Worm (Caenorhabditis elegans) whole organism, dauer: Measurements from ENCODE around the gene F32D1.8.

ENCODE experiments used
- unc-62 ChIP-seq: sonication (generic microtip); optimal IDR thresholded peaks from 2 replicates; lab custom pipeline; 2017; ENCODE audit warnings: missing biosample characterization, missing genetic modification reagents, missing genetic modification characterization

F32D1.8 gene

ce11 chrV:4396257-4396656, 18.7 kb upstream of the F32D1.8 start, which contains the start of gene F13A2.3:
F13A2.3 (minus strand) TSS chrV:4396357.
- no peak for TF ChIP-seq unc-62 (GFP tag; lab: Kevin White, UChicago)

DNA sequence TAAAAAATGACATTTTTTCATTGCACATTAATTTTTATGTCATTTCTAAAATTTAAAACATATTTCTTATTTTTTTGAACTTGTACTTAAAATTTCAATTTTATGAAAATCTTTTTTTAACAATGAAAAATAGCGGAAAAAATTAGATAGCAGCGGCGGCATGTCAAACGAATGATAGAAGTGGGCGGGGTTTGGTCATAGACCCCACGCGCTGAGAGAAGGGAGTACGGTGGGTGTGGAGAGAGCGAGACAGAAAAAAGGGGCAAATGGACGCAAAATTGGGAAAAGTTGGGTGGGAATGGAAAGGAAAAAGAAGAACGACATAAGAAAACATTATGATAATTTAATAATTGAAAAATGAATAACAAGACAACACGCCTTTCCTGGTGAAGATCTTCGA, 10.4 kb upstream of the F32D1.8 start:
- TF ChIP-seq unc-62 (GFP tag; lab: Kevin White, UChicago), result no peak

ce11 chrV:4387402-4387801, 9.9 kb upstream of the F32D1.8 start, which contains the start of gene F13A2.9:
F13A2.9 (minus strand) TSS chrV:4387502.
- no peak for TF ChIP-seq unc-62 (GFP tag; lab: Kevin White, UChicago)

DNA sequence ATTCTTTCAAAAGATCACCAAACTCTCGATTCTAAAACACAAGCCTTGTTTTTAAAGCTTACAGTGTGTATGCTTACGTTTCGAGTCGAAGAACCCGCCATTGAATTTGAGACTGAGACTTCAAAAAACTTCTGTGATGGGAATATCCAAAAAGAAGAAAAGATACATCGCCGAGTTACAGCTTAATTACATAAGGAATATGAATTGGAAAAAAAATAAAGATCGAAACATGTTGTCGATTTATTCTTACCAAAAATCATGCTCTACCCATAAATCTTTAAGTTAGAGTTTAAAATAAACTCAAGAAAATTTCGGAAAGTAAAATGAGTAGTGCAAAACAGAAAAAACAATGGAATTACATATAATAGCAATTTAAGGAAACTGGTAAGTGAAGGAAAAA, 8.7 kb upstream of the F32D1.8 start, which contains the start of gene F13A2.10:
Gene F13A2.10, minus strand, starts transcription at position 101 of the 400 bp plus-strand sequence.
- TF ChIP-seq unc-62 (GFP tag; lab: Kevin White, UChicago), result no peak

ce11 chrV:4384482-4384881, 7.0 kb upstream of the F32D1.8 start, which contains the start of gene F13A2.2:
F13A2.2 (minus strand) TSS chrV:4384582.
- no peak for TF ChIP-seq unc-62 (GFP tag; lab: Kevin White, UChicago)

- TF ChIP-seq unc-62 (GFP tag; lab: Kevin White, UChicago), result no peak
Observed at ce11 chrV:4382298-4382697, 4.8 kb upstream of the F32D1.8 start, which contains the start of gene F13A2.1. F13A2.1 (minus strand) TSS chrV:4382398.

DNA sequence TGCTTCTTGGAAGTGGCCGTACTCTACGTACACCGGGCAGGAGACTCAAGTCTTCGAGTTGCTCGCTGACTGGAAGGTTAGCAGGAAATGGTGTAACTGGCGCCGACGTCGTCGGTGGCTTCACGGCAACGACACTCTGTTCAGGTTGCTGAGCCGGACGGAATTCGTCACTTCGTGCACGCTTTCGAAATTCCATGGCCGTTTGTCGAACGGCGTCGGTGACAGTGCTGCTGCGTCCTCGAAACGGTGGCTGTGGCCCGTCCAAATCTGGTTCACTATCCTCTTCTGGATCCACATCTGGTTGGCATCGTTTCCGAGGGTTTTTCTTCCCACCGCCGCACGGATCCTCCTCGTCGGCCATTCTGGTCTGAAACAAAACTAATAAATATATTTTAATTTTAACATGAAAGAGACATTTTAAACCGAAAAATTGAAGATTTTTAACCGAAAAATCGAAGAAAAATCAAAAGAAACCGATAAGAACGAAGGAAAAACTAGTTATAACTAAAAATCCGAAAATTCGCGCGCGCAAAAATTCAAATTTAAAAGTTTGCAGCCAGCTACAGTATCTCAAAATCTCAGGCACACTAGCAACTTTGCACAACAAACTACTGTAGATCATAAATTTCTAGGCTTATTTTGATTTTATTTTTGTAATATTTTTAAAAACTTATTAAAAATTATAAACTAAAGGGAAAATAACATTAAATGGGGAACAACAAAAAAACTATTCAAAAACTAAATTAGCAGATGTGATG, 1.5 kb downstream of the F32D1.8 start, which contains the start of gene F32D1.7:
Gene F32D1.7, minus strand, starts transcription at position 367 of the 758 bp plus-strand sequence.
- TF ChIP-seq unc-62 (GFP tag; lab: Kevin White, UChicago), result no peak

DNA sequence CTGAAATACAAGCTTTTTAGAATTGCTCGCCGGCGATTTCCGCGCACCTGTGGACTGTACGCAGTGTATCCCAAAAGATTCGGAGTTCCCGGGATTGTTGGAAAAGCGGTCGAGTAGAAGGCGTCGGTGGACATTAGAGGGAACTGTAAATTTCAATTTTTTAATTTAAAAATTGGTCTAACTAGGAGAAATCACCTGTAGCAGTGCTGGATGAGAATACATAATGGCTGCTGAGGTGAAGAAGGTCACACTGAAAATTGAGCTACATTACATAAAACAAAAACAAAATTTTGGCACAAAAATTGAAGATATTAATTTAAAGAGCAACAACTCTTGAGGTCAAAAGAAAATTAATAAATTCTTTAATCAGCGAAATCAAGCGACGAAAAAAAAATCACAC, 2.9 kb downstream of the F32D1.8 start, which contains the start of gene neg-1:
Gene neg-1, minus strand, starts transcription at position 250 of the 400 bp plus-strand sequence.
- no peak for TF ChIP-seq unc-62 (GFP tag; lab: Kevin White, UChicago)

ce11 chrV:4373656-4374055, 3.9 kb downstream of the F32D1.8 start:
- TF ChIP-seq unc-62 (GFP tag; lab: Kevin White, UChicago), result no peak

DNA sequence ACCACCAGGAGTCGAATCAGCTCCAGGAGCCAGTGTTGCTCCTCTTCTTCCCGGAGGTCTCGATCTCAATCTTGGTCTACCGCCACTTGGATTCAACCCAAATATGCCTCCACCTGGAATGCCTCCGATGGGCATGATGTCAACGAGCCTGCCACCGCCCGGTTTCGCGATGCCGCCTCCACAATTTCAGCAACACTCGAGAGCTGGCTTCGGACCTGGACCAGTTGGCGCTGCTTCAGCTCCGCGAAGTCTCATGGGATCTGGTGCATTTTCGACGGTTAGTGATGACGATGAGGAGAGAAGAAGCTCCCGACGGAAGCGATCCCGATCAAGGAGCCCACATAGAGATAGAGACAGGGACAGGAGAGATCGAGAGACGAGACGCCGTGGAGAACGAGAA, 4.5 kb downstream of the F32D1.8 start:
- TF ChIP-seq unc-62 (GFP tag; lab: Kevin White, UChicago), result no peak

DNA sequence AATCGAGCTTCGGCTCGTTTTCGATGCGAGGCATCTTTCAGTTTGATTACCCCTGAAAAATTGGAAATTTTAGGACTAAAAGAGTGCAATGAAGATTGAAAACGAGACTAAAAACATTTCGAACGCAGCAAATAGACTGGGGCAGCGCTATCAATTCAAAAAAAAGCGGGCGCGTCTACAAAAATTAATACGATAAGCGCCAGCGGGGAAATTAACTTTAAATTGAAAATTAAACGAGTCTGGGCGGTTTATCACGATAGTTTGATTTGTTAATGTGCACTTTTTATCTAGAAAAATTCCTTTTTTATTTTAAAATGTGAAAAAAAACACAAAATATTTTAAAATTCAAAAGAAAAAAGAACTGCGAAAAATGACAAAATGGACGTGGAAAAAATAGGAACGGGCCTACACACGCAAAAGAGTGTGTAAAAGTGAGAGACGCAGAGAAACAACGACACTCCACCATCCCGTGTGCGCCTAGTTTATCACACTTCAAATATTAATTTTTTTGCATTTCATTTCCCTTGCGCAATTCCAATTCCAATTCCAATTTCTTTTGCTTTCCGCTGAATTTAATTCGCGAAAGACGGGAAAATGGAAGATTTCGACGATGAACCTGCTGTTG, 6.1 kb downstream of the F32D1.8 start, which contains the start of the genes gmpr-1 and fipp-1:
Gene gmpr-1, minus strand, starts transcription at position 75 of the 625 bp plus-strand sequence.
Gene fipp-1, plus strand, starts transcription at position 499 of the 625 bp plus-strand sequence.
- TF ChIP-seq unc-62 (GFP tag; lab: Kevin White, UChicago), result no peak

DNA sequence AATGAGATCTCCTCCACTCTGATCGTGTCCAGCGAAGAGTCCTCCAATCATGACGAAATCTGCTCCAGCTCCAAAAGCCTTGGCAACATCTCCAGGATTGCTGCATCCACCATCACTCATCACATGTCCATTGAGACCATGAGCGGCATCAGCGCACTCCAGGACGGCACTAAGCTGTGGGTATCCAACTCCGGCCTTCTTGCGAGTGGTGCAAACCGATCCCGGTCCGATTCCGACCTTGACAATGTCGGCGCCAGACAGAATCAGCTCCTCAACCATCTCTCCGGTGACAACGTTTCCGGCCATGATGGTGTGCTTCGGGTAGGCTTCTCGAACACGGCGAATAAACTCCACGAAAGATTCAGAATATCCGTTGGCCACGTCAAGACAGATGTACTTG, 7.0 kb downstream of the F32D1.8 start:
- TF ChIP-seq unc-62 (GFP tag; lab: Kevin White, UChicago), result no peak

DNA sequence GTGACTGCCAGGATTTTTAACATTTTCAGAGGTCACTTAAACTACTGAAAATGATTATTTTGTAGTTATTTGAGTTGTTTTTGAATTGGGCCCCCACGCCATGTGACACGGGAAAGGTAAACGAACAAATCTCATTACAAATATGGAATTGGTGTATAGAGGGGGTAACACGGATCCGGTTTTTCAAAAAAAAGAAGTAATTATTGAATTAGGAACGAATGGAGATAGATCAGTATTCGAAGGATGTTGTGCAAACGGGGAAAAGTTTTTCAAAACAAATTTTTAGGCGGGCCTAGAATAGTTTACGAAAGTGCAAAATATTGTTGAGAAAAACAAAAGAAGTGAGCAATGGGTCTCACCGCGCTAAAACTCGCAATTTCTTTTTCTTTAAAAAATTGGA, 11.1 kb downstream of the F32D1.8 start, which contains the start of gene F32D1.11:
Gene F32D1.11, minus strand, starts transcription at position 101 of the 400 bp plus-strand sequence.
- TF ChIP-seq unc-62 (GFP tag; lab: Kevin White, UChicago), result no peak

DNA sequence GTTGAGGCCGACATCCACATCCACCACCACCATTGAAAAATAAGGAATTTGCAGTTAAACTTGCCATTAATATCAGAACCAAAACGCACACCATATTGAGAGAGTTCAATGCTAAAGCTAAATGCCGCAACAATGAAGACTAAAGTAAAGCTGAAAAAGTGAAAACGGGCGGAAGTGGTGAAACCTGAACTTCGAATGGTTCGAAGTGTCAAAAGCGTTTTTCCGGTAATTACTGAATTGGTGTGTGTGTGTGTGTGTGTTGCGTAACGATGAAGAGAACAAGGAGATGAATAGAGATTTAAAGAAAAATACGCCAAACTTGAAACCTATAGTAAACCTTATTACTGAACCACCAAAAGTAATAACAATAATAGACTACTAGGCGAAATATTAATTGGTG, 13.0 kb downstream of the F32D1.8 start, which contains the start of gene grl-13:
Gene grl-13, minus strand, starts transcription at position 101 of the 400 bp plus-strand sequence.
- TF ChIP-seq unc-62 (GFP tag; lab: Kevin White, UChicago), result no peak

ce11 chrV:4361505-4361904, 16.0 kb downstream of the F32D1.8 start, which contains the start of gene F32D1.3:
F32D1.3 (minus strand) TSS chrV:4361569.
- TF ChIP-seq unc-62 (GFP tag; lab: Kevin White, UChicago), result no peak

ce11 chrV:4360018-4360417, 17.5 kb downstream of the F32D1.8 start:
- no peak for TF ChIP-seq unc-62 (GFP tag; lab: Kevin White, UChicago)
